Fruit fly (Drosophila melanogaster) whole organism, embryonic: ENCODE results near the gene b6.

Experiments used
- CG1832 ChIP-seq: fragments of 200-800 bp; sonication (Bioruptor generic); optimal IDR thresholded peaks from 2 replicates; lab custom pipeline; 2017; ENCODE audit warnings: missing biosample characterization, mild to moderate bottlenecking, missing genetic modification characterization, inconsistent platforms
- CG31224 ChIP-seq: fragments of 200-800 bp; sonication (Bioruptor generic); IDR thresholded peaks from 2 replicates; pipeline ENCODE4 v1.3.6; 2022; ENCODE audit warnings: missing biosample characterization, missing genetic modification characterization
- CG4360 ChIP-seq: fragments of 200-800 bp; sonication (Bioruptor generic); IDR thresholded peaks from 2 replicates; pipeline ENCODE4 v1.3.6; 2022; ENCODE audit warnings: missing biosample characterization, missing genetic modification characterization
- CG8478 ChIP-seq: fragments of >200 bp; optimal IDR thresholded peaks from 2 replicates; lab custom pipeline; 2018
- MTF-1 ChIP-seq: fragments of 200-800 bp; sonication (Bioruptor generic); optimal IDR thresholded peaks from 2 replicates; lab custom pipeline; 2018; ENCODE audit warnings: missing biosample characterization, mild to moderate bottlenecking, missing genetic modification characterization, borderline replicate concordance
- Nf-YA ChIP-seq: fragments of 200-800 bp; sonication (Bioruptor generic); IDR thresholded peaks from 2 replicates; pipeline ENCODE4 v1.3.6; 2022; ENCODE audit warnings: missing biosample characterization, missing genetic modification characterization
- caup ChIP-seq: fragments of 200-800 bp; sonication (Bioruptor generic); optimal IDR thresholded peaks from 3 replicates; lab custom pipeline; 2017; ENCODE audit warnings: missing biosample characterization, mild to moderate bottlenecking, missing genetic modification characterization, moderate library complexity; ENCODE audit not compliant: severe bottlenecking
- corto ChIP-seq: fragments of 200-800 bp; sonication (Bioruptor generic); optimal IDR thresholded peaks from 2 replicates; lab custom pipeline; 2016; ENCODE audit warnings: missing biosample characterization, mild to moderate bottlenecking, missing genetic modification characterization, moderate library complexity
- ems ChIP-seq: fragments of 200-800 bp; sonication (Bioruptor generic); optimal IDR thresholded peaks from 3 replicates; lab custom pipeline; 2016; ENCODE audit warnings: missing biosample characterization, missing genetic modification characterization
- fu2 ChIP-seq: fragments of 200-800 bp; sonication (Bioruptor generic); optimal IDR thresholded peaks from 2 replicates; lab custom pipeline; 2016; ENCODE audit warnings: missing biosample characterization, missing genetic modification characterization
- grau ChIP-seq: fragments of 200-800 bp; optimal IDR thresholded peaks from 3 replicates; lab custom pipeline; 2019; ENCODE audit warnings: missing biosample characterization, mild to moderate bottlenecking, missing genetic modification characterization, moderate library complexity
- lola ChIP-seq, 3 experiments: fragments of >200 bp in 2 of 3; fragments of 200-800 bp in 1 of 3; sonication (Bioruptor generic) in 1 of 3; optimal IDR thresholded peaks; 2 replicates each; lab custom pipeline; 2017 to 2019; ENCODE audit warnings: missing biosample characterization in 3 of 3, missing genetic modification characterization in 3 of 3, mild to moderate bottlenecking in 1 of 3, moderate library complexity in 1 of 3
- psq ChIP-seq: fragments of 200-800 bp; sonication (Bioruptor generic); optimal IDR thresholded peaks from 2 replicates; lab custom pipeline; 2017; ENCODE audit warnings: missing biosample characterization, missing genetic modification characterization

DNA sequence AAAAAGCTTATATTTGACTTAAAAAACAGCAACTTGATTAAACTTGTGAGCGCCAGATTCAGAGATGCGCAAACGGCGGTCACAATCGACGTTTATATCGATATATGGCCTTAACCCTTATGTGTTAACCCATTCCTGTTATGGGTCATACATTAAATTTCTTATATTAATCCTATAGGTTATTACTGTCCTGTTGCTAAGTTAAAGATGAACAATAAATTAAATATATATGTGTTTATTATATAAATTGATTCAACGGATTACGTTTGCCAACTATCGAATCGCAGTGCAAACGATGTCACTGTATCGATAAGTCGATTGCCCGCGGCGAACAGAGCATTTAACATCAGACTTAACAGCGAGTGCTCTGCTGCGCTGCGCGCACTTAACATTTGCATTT, 17.2 kb upstream of the b6 start, which contains the start of the genes CG3740 and hfw:
- TF ChIP-seq Nf-YA (GFP tag; lab: Robert Waterston, UW) (0 out of 2 replicates have a peak, but pooled peaks have one; percentile 27), ems (peak; percentile 49), MTF-1 (GFP tag; lab: Kevin White, UChicago) (no peak), lola (GFP tag; optimal IDR thresholded peaks at IDR 0.05; lab: Kevin White, UChicago) (peak in 1 of 3 experiments; percentile 69), CG4360 (GFP tag; lab: Robert Waterston, UW) (no peak), CG1832 (GFP tag; lab: Kevin White, UChicago) (no peak), fu2 (no peak), grau (tag; lab: Kevin White, UChicago) (peak; percentile 78), psq (GFP tag; lab: Kevin White, UChicago) (peak; percentile 45), caup (peak; percentile 50), corto (GFP tag; lab: Kevin White, UChicago) (peak; percentile 75), CG8478 (lab: Kevin White, UChicago) (no peak), CG31224 (GFP tag; lab: Robert Waterston, UW) (peak; percentile 60)
